Fruit fly (Drosophila melanogaster): ENCODE measurements around the gene CG8837.

DNA sequence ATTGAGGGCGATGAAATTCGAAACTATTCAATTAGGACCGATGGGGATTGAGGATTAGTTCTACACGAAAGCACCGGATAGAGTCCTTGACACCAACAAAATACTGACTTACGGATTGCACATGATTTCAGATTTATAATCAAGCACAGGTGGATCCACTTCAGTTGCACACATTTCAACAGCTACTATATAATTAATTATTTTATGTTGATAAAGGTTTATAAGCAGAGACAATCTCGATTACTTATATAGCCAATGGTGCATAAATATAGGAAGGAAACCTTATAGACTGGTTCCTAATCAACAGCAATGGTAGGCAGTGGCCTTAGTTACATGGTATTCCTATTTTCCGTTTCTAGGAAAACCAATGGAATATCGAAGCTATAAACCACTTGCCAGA is 48.4 kb downstream of the CG8837 start:
- no peak for TF ChIP-seq fd96Ca (GFP tag; IDR thresholded peaks at IDR 0.05)
- no peak for TF ChIP-seq EcR (GFP tag; optimal IDR thresholded peaks at IDR 0.05)
- no peak for TF ChIP-seq CG15710 (tag; optimal IDR thresholded peaks at IDR 0.05)
- no peak for TF ChIP-seq CG32121 (GFP tag; IDR thresholded peaks at IDR 0.05)
- TF ChIP-seq CG10348 (GFP tag; IDR thresholded peaks at IDR 0.05) = no peak
- TF ChIP-seq CG34367 (tag; optimal IDR thresholded peaks at IDR 0.05) = no peak

Measured in whole organism, pupa.